Worm (Caenorhabditis elegans) whole organism, L4 larva: ENCODE results near the gene T24H10.5.
"Not testable (repeated sequence)": the region's sequence is repeated elsewhere in the genome, so short reads cannot be mapped to it uniquely, and the experiment has no call there.

Experiments used
- D1046.2 ChIP-seq: fragments of 200-800 bp; sonication (Bioruptor generic); IDR thresholded peaks from 2 replicates; pipeline ENCODE4 v1.3.6; 2022; ENCODE audit warnings: missing genetic modification characterization, missing compliant biosample characterization
- F26F4.8 ChIP-seq: fragments of 200-800 bp; sonication (Bioruptor generic); conservative IDR thresholded peaks from 2 replicates; pipeline ENCODE4 v1.3.6; 2022; ENCODE audit warnings: missing genetic modification characterization, missing compliant biosample characterization
- F44E2.7 ChIP-seq: fragments of 200-800 bp; sonication (Bioruptor generic); IDR thresholded peaks from 2 replicates; pipeline ENCODE4 v2.1.2; 2022; ENCODE audit warnings: missing genetic modification characterization, missing compliant biosample characterization
- T26A8.4 ChIP-seq: fragments of 200-800 bp; sonication (Bioruptor generic); IDR thresholded peaks from 2 replicates; pipeline ENCODE4 v1.3.6; 2022; ENCODE audit warnings: missing genetic modification characterization, missing compliant biosample characterization
- Y105C5A.15 ChIP-seq: fragments of 200-800 bp; sonication (Bioruptor generic); IDR thresholded peaks from 2 replicates; pipeline ENCODE4 v1.3.6; 2022; ENCODE audit warnings: missing genetic modification characterization, missing compliant biosample characterization
- Y48G9A.11 ChIP-seq: fragments of 200-800 bp; sonication (Bioruptor generic); IDR thresholded peaks from 2 replicates; pipeline ENCODE4 v1.3.6; 2022; ENCODE audit warnings: missing genetic modification reagents, missing genetic modification characterization, missing compliant biosample characterization
- Y75B8A.6 ChIP-seq: fragments of 200-800 bp; sonication (Bioruptor generic); IDR thresholded peaks from 2 replicates; pipeline ENCODE4 v1.3.6; 2022; ENCODE audit warnings: missing genetic modification reagents, missing genetic modification characterization, missing compliant biosample characterization
- ZK337.2 ChIP-seq: fragments of 200-800 bp; sonication (Bioruptor generic); IDR thresholded peaks from 2 replicates; pipeline ENCODE4 v1.3.6; 2022; ENCODE audit warnings: missing genetic modification reagents, missing genetic modification characterization, missing compliant biosample characterization
- arid-1 ChIP-seq: fragments of 200-800 bp; sonication (Bioruptor generic); conservative IDR thresholded peaks from 2 replicates; pipeline ENCODE4 v1.3.6; 2022; ENCODE audit warnings: missing genetic modification reagents, missing genetic modification characterization, missing compliant biosample characterization
- ceh-20 ChIP-seq: fragments of 200-800 bp; sonication (Bioruptor generic); IDR thresholded peaks from 2 replicates; pipeline ENCODE4 v1.3.6; 2022; ENCODE audit warnings: missing genetic modification reagents, missing genetic modification characterization, missing compliant biosample characterization
- ceh-44 ChIP-seq: fragments of 200-800 bp; sonication (Bioruptor generic); IDR thresholded peaks from 2 replicates; pipeline ENCODE4 v1.3.6; 2022; ENCODE audit warnings: missing genetic modification reagents, missing genetic modification characterization, missing compliant biosample characterization
- dmd-6 ChIP-seq: fragments of 200-800 bp; sonication (Bioruptor generic); IDR thresholded peaks from 2 replicates; pipeline ENCODE4 v1.3.6; 2022; ENCODE audit warnings: missing genetic modification reagents, missing genetic modification characterization, missing compliant biosample characterization
- dmd-8 ChIP-seq: fragments of 200-800 bp; sonication (Bioruptor generic); IDR thresholded peaks from 2 replicates; pipeline ENCODE4 v1.3.6; 2022; ENCODE audit warnings: missing genetic modification characterization, missing compliant biosample characterization
- dmd-9 ChIP-seq: fragments of 200-800 bp; sonication (Bioruptor generic); IDR thresholded peaks from 2 replicates; pipeline ENCODE4 v1.3.6; 2022; ENCODE audit warnings: missing genetic modification reagents, missing genetic modification characterization, missing compliant biosample characterization
- dve-1 ChIP-seq: sonication (generic microtip); optimal IDR thresholded peaks from 2 replicates; lab custom pipeline; 2017; ENCODE audit warnings: antibody characterized with exemption, mild to moderate bottlenecking, missing genetic modification characterization, missing compliant biosample characterization; ENCODE audit not compliant: insufficient read depth
- egl-43 ChIP-seq: fragments of 200-800 bp; sonication (Bioruptor generic); IDR thresholded peaks from 2 replicates; pipeline ENCODE4 v1.3.6; 2022; ENCODE audit warnings: missing genetic modification reagents, missing genetic modification characterization, missing compliant biosample characterization
- hmg-1.1 ChIP-seq: fragments of 200-800 bp; sonication (Bioruptor generic); IDR thresholded peaks from 2 replicates; pipeline ENCODE4 v1.3.6; 2022; ENCODE audit warnings: missing genetic modification reagents, missing genetic modification characterization, missing compliant biosample characterization
- lim-7 ChIP-seq: fragments of 200-800 bp; sonication (Bioruptor generic); IDR thresholded peaks from 2 replicates; pipeline ENCODE4 v1.3.6; 2022; ENCODE audit warnings: missing genetic modification characterization, missing compliant biosample characterization
- lin-1 ChIP-seq: fragments of 200-800 bp; sonication (Bioruptor generic); IDR thresholded peaks from 2 replicates; pipeline ENCODE4 v1.3.6; 2022; ENCODE audit warnings: missing genetic modification reagents, missing genetic modification characterization, missing compliant biosample characterization
- lin-29 ChIP-seq: fragments of 200-800 bp; sonication (Bioruptor generic); IDR thresholded peaks from 2 replicates; pipeline ENCODE4 v1.3.6; 2022; ENCODE audit warnings: missing genetic modification reagents, missing genetic modification characterization, missing compliant biosample characterization
- lin-38 ChIP-seq: fragments of 200-800 bp; sonication (Bioruptor generic); IDR thresholded peaks from 2 replicates; pipeline ENCODE4 v1.3.6; 2022; ENCODE audit warnings: missing genetic modification reagents, missing genetic modification characterization, missing compliant biosample characterization
- madf-5 ChIP-seq, 2 experiments: fragments of 200-800 bp; sonication (Bioruptor generic); IDR thresholded peaks; 2 replicates each; pipeline ENCODE4 v1.3.6; 2022; ENCODE audit warnings: missing compliant biosample characterization in 2 of 2, missing genetic modification characterization in 2 of 2
- madf-9 ChIP-seq: fragments of 200-800 bp; sonication (Bioruptor generic); conservative IDR thresholded peaks from 2 replicates; pipeline ENCODE4 v1.3.6; 2022; ENCODE audit warnings: missing genetic modification reagents, missing genetic modification characterization, missing compliant biosample characterization
- mdt-29 ChIP-seq: fragments of 200-800 bp; sonication (Bioruptor generic); IDR thresholded peaks from 2 replicates; pipeline ENCODE4 v1.3.6; 2022; ENCODE audit warnings: missing genetic modification reagents, missing genetic modification characterization, missing compliant biosample characterization
- mxl-2 ChIP-seq: fragments of 200-800 bp; sonication (Bioruptor generic); conservative IDR thresholded peaks from 2 replicates; pipeline ENCODE4 v1.3.6; 2022; ENCODE audit warnings: missing genetic modification reagents, missing genetic modification characterization, missing compliant biosample characterization
- nhr-41 ChIP-seq: fragments of 200-800 bp; sonication (Bioruptor generic); IDR thresholded peaks from 2 replicates; pipeline ENCODE4 v1.3.6; 2022; ENCODE audit warnings: missing genetic modification reagents, missing genetic modification characterization, missing compliant biosample characterization
- nhr-42 ChIP-seq: fragments of 200-800 bp; sonication (Bioruptor generic); IDR thresholded peaks from 2 replicates; pipeline ENCODE4 v1.3.6; 2022; ENCODE audit warnings: missing genetic modification characterization, missing compliant biosample characterization
- pha-4 ChIP-seq, 2 experiments: fragments of 150-350 bp in 1 of 2; fragments of 200-800 bp in 1 of 2; sonication (Bioruptor generic) in 1 of 2; IDR thresholded peaks in 1 of 2; optimal IDR thresholded peaks in 1 of 2; 2 replicates each; pipeline versions ENCODE4 v1.3.6 to Lab custom; 2014 to 2022; ENCODE audit warnings: missing genetic modification characterization in 2 of 2, missing genetic modification reagents in 2 of 2, missing biosample characterization in 1 of 2, missing compliant biosample characterization in 1 of 2
- php-3 ChIP-seq: fragments of 200-800 bp; sonication (Bioruptor generic); IDR thresholded peaks from 2 replicates; pipeline ENCODE4 v1.3.6; 2022; ENCODE audit warnings: missing genetic modification reagents, missing genetic modification characterization, missing compliant biosample characterization
- saeg-2 ChIP-seq: fragments of 200-800 bp; sonication (Bioruptor generic); IDR thresholded peaks from 2 replicates; pipeline ENCODE4 v1.3.6; 2022; ENCODE audit warnings: missing genetic modification reagents, missing genetic modification characterization, missing compliant biosample characterization
- set-16 ChIP-seq: fragments of 200-800 bp; sonication (Bioruptor generic); IDR thresholded peaks from 2 replicates; pipeline ENCODE4 v1.3.6; 2022; ENCODE audit warnings: missing genetic modification reagents, missing genetic modification characterization, missing compliant biosample characterization
- snpc-1.2 ChIP-seq: fragments of 200-800 bp; sonication (Bioruptor generic); IDR thresholded peaks from 2 replicates; pipeline ENCODE4 v1.3.6; 2022; ENCODE audit warnings: missing genetic modification reagents, missing genetic modification characterization, missing compliant biosample characterization
- tra-1 ChIP-seq: fragments of 200-800 bp; sonication (Bioruptor generic); IDR thresholded peaks from 2 replicates; pipeline ENCODE4 v1.3.6; 2022; ENCODE audit warnings: missing genetic modification reagents, missing genetic modification characterization, missing compliant biosample characterization
- vab-7 ChIP-seq: fragments of 200-800 bp; sonication (Bioruptor generic); IDR thresholded peaks from 2 replicates; pipeline ENCODE4 v1.3.6; 2022; ENCODE audit warnings: missing genetic modification reagents, missing genetic modification characterization, missing compliant biosample characterization
- zfp-3 ChIP-seq: fragments of 200-800 bp; sonication (Bioruptor generic); conservative IDR thresholded peaks from 2 replicates; pipeline ENCODE4 v1.3.6; 2022; ENCODE audit warnings: missing genetic modification reagents, missing genetic modification characterization, missing compliant biosample characterization

T24H10.5 gene

DNA sequence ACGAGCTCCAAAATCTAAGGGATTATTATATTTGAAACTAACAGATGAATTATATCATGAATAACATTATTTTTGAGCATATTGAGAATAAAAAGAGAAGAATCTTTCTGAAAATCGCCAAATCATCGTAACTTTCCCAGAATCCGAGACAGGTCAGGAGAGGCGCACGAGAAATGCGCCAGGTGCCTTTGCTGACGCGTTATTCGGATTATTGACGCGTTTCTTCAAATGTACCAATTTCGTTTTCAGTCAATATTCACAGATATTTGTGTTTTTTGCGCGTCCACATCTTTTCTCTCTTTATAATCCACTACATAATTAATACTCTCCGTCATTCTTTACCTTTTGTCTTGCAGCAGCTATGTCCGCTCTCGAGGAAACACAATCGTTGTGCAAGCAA, 1.9 kb upstream of the T24H10.5 start, which contains the start of gene T24H10.1 (continued):
- peak; percentile 61 for TF ChIP-seq dve-1 (tag; lab: Kevin White, UChicago)

DNA sequence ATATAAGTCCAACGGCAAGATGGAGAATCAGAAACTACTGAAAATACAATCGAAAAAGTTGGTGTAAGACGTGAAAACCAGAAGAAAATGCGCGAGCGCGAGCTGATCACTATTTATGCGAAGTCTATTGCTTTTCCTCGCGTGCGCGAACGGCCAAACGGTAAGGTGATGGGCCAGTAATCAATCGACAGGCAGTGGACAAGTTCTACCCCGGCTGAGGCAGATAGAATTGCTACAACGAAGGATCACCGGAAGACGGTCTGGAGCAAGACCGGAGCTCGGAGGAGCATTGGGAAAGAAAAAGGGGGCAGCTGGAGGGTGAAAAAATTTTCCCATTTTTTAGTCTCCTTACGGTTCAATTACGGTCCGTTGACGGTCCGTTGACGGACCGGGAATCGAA, 1.7 kb downstream of the T24H10.5 start:
- TF ChIP-seq hmg-1.1 (GFP tag; lab: Robert Waterston, UW) (peak; percentile 20; the same call in 1 of the 2 replicates), egl-43 (GFP tag; lab: Robert Waterston, UW) (peak; percentile 96), ceh-44 (GFP tag; lab: Robert Waterston, UW) (peak; percentile 60; the same call in 1 of the 2 replicates), lin-29 (0 out of 2 replicates have a peak, but pooled peaks have one; percentile 42), dmd-9 (peak; percentile 72), mxl-2 (GFP tag; lab: Robert Waterston, UW) (0 out of 2 replicates have a peak, but pooled peaks have one; percentile 17), F26F4.8 (GFP tag; lab: Robert Waterston, UW) (peak; percentile 89), Y48G9A.11 (GFP tag; lab: Robert Waterston, UW) (peak; percentile 85), arid-1 (GFP tag; lab: Robert Waterston, UW) (peak; percentile 91), T26A8.4 (GFP tag; lab: Robert Waterston, UW) (peak; percentile 82), madf-5 (GFP tag; IDR thresholded peaks at IDR 0.05; lab: Robert Waterston, UW) (peak; percentile 61 to 77; a peak in 2 of 4 replicates), F44E2.7 (GFP tag; lab: Robert Waterston, UW) (peak; percentile 93), mdt-29 (GFP tag; lab: Robert Waterston, UW) (peak; percentile 53; the same call in 1 of the 2 replicates), lin-1 (GFP tag; lab: Robert Waterston, UW) (peak; percentile 87), saeg-2 (0 out of 2 replicates have a peak, but pooled peaks have one; percentile 54), nhr-41 (GFP tag; lab: Robert Waterston, UW) (peak; percentile 74), madf-9 (GFP tag; lab: Robert Waterston, UW) (peak; percentile 69), dmd-6 (GFP tag; lab: Robert Waterston, UW) (peak; percentile 37), set-16 (GFP tag; lab: Robert Waterston, UW) (peak; percentile 74), nhr-42 (GFP tag; lab: Robert Waterston, UW) (peak; percentile 78), lim-7 (GFP tag; lab: Robert Waterston, UW) (peak; percentile 92), snpc-1.2 (GFP tag; lab: Robert Waterston, UW) (peak; percentile 91), dmd-8 (GFP tag; lab: Robert Waterston, UW) (peak; percentile 97), lin-38 (GFP tag; lab: Robert Waterston, UW) (peak; percentile 84), ZK337.2 (0 out of 2 replicates have a peak, but pooled peaks have one; percentile 41), pha-4 (GFP tag; IDR thresholded peaks at IDR 0.05; lab: Robert Waterston, UW) (peak; percentile 89), Y105C5A.15 (GFP tag; lab: Robert Waterston, UW) (peak; percentile 69; the same call in 1 of the 2 replicates), tra-1 (GFP tag; lab: Robert Waterston, UW) (peak; percentile 85; the same call in 1 of the 2 replicates), zfp-3 (GFP tag; lab: Robert Waterston, UW) (0 out of 2 replicates have a peak, but pooled peaks have one; percentile 29), D1046.2 (GFP tag; lab: Robert Waterston, UW) (peak; percentile 86), vab-7 (GFP tag; lab: Robert Waterston, UW) (peak; percentile 81), ceh-20 (GFP tag; lab: Robert Waterston, UW) (peak; percentile 36; the same call in 1 of the 2 replicates), Y75B8A.6 (GFP tag; lab: Robert Waterston, UW) (0 out of 2 replicates have a peak, but pooled peaks have one; percentile 38), php-3 (GFP tag; lab: Robert Waterston, UW) (peak; percentile 75)
- not testable (repeated sequence) for TF ChIP-seq pha-4 (tag; optimal IDR thresholded peaks at IDR 0.05; lab: Kevin White, UChicago)
